Fruit fly (Drosophila melanogaster) whole organism, embryonic: ENCODE measurements around the gene CG34434.

Source experiments
- Abd-B ChIP-seq: fragments of 200-800 bp; sonication (Bioruptor generic); optimal IDR thresholded peaks from 2 replicates; lab custom pipeline; 2018; ENCODE audit warnings: missing biosample characterization, mild to moderate bottlenecking, missing genetic modification characterization, moderate library complexity
- Awh ChIP-seq: fragments of 200-800 bp; sonication (Bioruptor generic); IDR thresholded peaks from 2 replicates; pipeline ENCODE4, ENCODE4 v1.3.6; 2022; ENCODE audit warnings: missing biosample characterization, missing genetic modification characterization
- CG10267 ChIP-seq: fragments of 200-800 bp; sonication (Bioruptor generic); optimal IDR thresholded peaks from 2 replicates; lab custom pipeline; 2018; ENCODE audit warnings: missing biosample characterization, mild to moderate bottlenecking, missing genetic modification characterization, moderate library complexity
- CG11696 ChIP-seq: fragments of 200-800 bp; sonication (Bioruptor generic); IDR thresholded peaks from 2 replicates; pipeline ENCODE4 v1.3.6; 2022; ENCODE audit warnings: missing biosample characterization, missing genetic modification characterization
- CG12236 ChIP-seq: fragments of 200-800 bp; sonication (Bioruptor generic); optimal IDR thresholded peaks from 2 replicates; lab custom pipeline; 2016; ENCODE audit warnings: missing biosample characterization, missing genetic modification characterization
- CG1233 ChIP-seq: fragments of 200-800 bp; sonication (Bioruptor generic); optimal IDR thresholded peaks from 4 replicates; lab custom pipeline; 2018; ENCODE audit warnings: missing biosample characterization, mild to moderate bottlenecking, missing genetic modification characterization
- CG13624 ChIP-seq: fragments of 200-800 bp; sonication (Bioruptor generic); optimal IDR thresholded peaks from 2 replicates; lab custom pipeline; 2016; ENCODE audit warnings: missing biosample characterization, missing genetic modification characterization
- CG14014 ChIP-seq: fragments of 200-800 bp; sonication (Bioruptor generic); IDR thresholded peaks from 2 replicates; pipeline ENCODE4 v1.3.6; 2022; ENCODE audit warnings: missing biosample characterization, missing genetic modification characterization
- CG15514 ChIP-seq: fragments of 200-800 bp; sonication (Bioruptor generic); optimal IDR thresholded peaks from 3 replicates; lab custom pipeline; 2017; ENCODE audit warnings: missing biosample characterization, missing genetic modification characterization, mild to moderate bottlenecking, moderate library complexity, missing genetic modification reagents
- CG18262 ChIP-seq: fragments of 200-800 bp; optimal IDR thresholded peaks from 3 replicates; lab custom pipeline; 2019; ENCODE audit warnings: missing biosample characterization, mild to moderate bottlenecking, missing genetic modification characterization, moderate library complexity
- CG4328 ChIP-seq: fragments of 200-800 bp; sonication (Bioruptor generic); optimal IDR thresholded peaks from 3 replicates; lab custom pipeline; 2017; ENCODE audit warnings: missing biosample characterization, missing genetic modification reagents, missing genetic modification characterization
- CG4404 ChIP-seq: fragments of 200-800 bp; sonication (Bioruptor generic); IDR thresholded peaks from 2 replicates; pipeline ENCODE4 v1.3.6; 2022; ENCODE audit warnings: missing biosample characterization, missing genetic modification characterization
- CG6654 ChIP-seq: fragments of 200-800 bp; sonication (Bioruptor generic); optimal IDR thresholded peaks from 2 replicates; lab custom pipeline; 2017; ENCODE audit warnings: missing biosample characterization, mild to moderate bottlenecking, missing genetic modification characterization
- CG6683 ChIP-seq: fragments of 200-800 bp; sonication (Bioruptor generic); optimal IDR thresholded peaks from 2 replicates; lab custom pipeline; 2017; ENCODE audit warnings: missing biosample characterization, mild to moderate bottlenecking, missing genetic modification characterization, missing genetic modification reagents
- CG6854 ChIP-seq: fragments of 200-800 bp; sonication (Bioruptor generic); optimal IDR thresholded peaks from 3 replicates; lab custom pipeline; 2017; ENCODE audit warnings: missing biosample characterization, mild to moderate bottlenecking, missing genetic modification characterization
- CG7786 ChIP-seq: fragments of 200-800 bp; sonication (Bioruptor generic); optimal IDR thresholded peaks from 2 replicates; lab custom pipeline; 2016; ENCODE audit warnings: missing biosample characterization, missing genetic modification characterization
- CHES-1-like ChIP-seq: fragments of 200-800 bp; sonication (Bioruptor generic); optimal IDR thresholded peaks from 2 replicates; lab custom pipeline; 2016; ENCODE audit warnings: missing biosample characterization, missing genetic modification characterization
- CTCF ChIP-seq: fragments of 200-800 bp; sonication (Bioruptor generic); optimal IDR thresholded peaks from 2 replicates; lab custom pipeline; 2017; ENCODE audit warnings: missing biosample characterization, mild to moderate bottlenecking, missing genetic modification characterization, moderate library complexity
- CoRest ChIP-seq: fragments of 200-800 bp; sonication (Bioruptor generic); optimal IDR thresholded peaks from 3 replicates; lab custom pipeline; 2018; ENCODE audit warnings: missing biosample characterization, mild to moderate bottlenecking, missing genetic modification characterization, moderate library complexity
- D19A ChIP-seq: fragments of 200-800 bp; optimal IDR thresholded peaks from 3 replicates; lab custom pipeline; 2019; ENCODE audit warnings: missing biosample characterization, mild to moderate bottlenecking, missing genetic modification characterization, moderate library complexity
- Fer2 ChIP-seq: fragments of 200-800 bp; sonication (Bioruptor generic); optimal IDR thresholded peaks from 2 replicates; lab custom pipeline; 2018; ENCODE audit warnings: missing biosample characterization, mild to moderate bottlenecking, missing genetic modification characterization, moderate library complexity
- Hr39 ChIP-seq: fragments of >200 bp; optimal IDR thresholded peaks from 2 replicates; lab custom pipeline; 2017
- Oaz ChIP-seq: fragments of 200-800 bp; sonication (Bioruptor generic); IDR thresholded peaks from 2 replicates; pipeline ENCODE4 v1.3.6; 2022; ENCODE audit warnings: missing biosample characterization, missing genetic modification characterization
- Oli ChIP-seq: fragments of 200-800 bp; sonication (Bioruptor generic); optimal IDR thresholded peaks from 2 replicates; lab custom pipeline; 2018; ENCODE audit warnings: missing biosample characterization, mild to moderate bottlenecking, missing genetic modification characterization, moderate library complexity
- Spps ChIP-seq: fragments of 200-800 bp; sonication (Bioruptor generic); optimal IDR thresholded peaks from 2 replicates; lab custom pipeline; 2018; ENCODE audit warnings: missing biosample characterization, mild to moderate bottlenecking, missing genetic modification characterization
- Taf1 ChIP-seq: fragments of 200-800 bp; sonication (Bioruptor generic); IDR thresholded peaks from 2 replicates; pipeline ENCODE4 v1.3.6; 2022; ENCODE audit warnings: missing biosample characterization, missing genetic modification characterization
- Trl ChIP-seq, 3 experiments: fragments of >200 bp in 2 of 3; fragments of 200-800 bp in 1 of 3; sonication (Bioruptor generic) in 1 of 3; optimal IDR thresholded peaks; 2 replicates in 1 of 3; 3 replicates in 2 of 3; lab custom pipeline; 2016 to 2017; ENCODE audit warnings: missing biosample characterization in 1 of 3, missing genetic modification characterization in 1 of 3
- Usf ChIP-seq: fragments of 200-800 bp; sonication (Bioruptor generic); optimal IDR thresholded peaks from 2 replicates; lab custom pipeline; 2017; ENCODE audit warnings: missing genotype, missing biosample characterization, missing genetic modification characterization
- chn ChIP-seq: fragments of 200-800 bp; sonication (Bioruptor generic); optimal IDR thresholded peaks from 2 replicates; lab custom pipeline; 2016; ENCODE audit warnings: missing biosample characterization, missing genetic modification characterization
- ci ChIP-seq: fragments of 200-800 bp; sonication (Bioruptor generic); IDR thresholded peaks from 3 replicates; pipeline ENCODE4 v1.3.6; 2022; ENCODE audit warnings: missing biosample characterization, missing genetic modification characterization
- crc ChIP-seq: fragments of 200-800 bp; sonication (Bioruptor generic); optimal IDR thresholded peaks from 2 replicates; lab custom pipeline; 2016; ENCODE audit warnings: missing biosample characterization, missing genetic modification characterization
- crol ChIP-seq: fragments of 200-800 bp; sonication (Bioruptor generic); IDR thresholded peaks from 2 replicates; pipeline ENCODE4 v1.3.6; 2022; ENCODE audit warnings: missing biosample characterization, missing genetic modification characterization
- fd3F ChIP-seq: fragments of 200-800 bp; sonication (Bioruptor generic); optimal IDR thresholded peaks from 2 replicates; lab custom pipeline; 2018; ENCODE audit warnings: missing biosample characterization, mild to moderate bottlenecking, missing genetic modification characterization, moderate library complexity
- fu2 ChIP-seq: fragments of 200-800 bp; sonication (Bioruptor generic); optimal IDR thresholded peaks from 2 replicates; lab custom pipeline; 2016; ENCODE audit warnings: missing biosample characterization, missing genetic modification characterization
- gcm ChIP-seq: fragments of 200-800 bp; sonication (Bioruptor generic); optimal IDR thresholded peaks from 2 replicates; lab custom pipeline; 2019; ENCODE audit warnings: missing biosample characterization, mild to moderate bottlenecking, missing genetic modification characterization, moderate library complexity
- ham ChIP-seq: fragments of 200-800 bp; sonication (Bioruptor generic); IDR thresholded peaks from 2 replicates; pipeline ENCODE4 v1.3.6; 2022; ENCODE audit warnings: missing biosample characterization, missing genetic modification characterization
- ind ChIP-seq: fragments of 200-800 bp; sonication (Bioruptor generic); optimal IDR thresholded peaks from 3 replicates; lab custom pipeline; 2016; ENCODE audit warnings: missing biosample characterization, missing genetic modification characterization
- ken ChIP-seq: fragments of 200-800 bp; sonication (Bioruptor generic); IDR thresholded peaks from 3 replicates; pipeline ENCODE4 v1.3.6; 2022; ENCODE audit warnings: missing biosample characterization, missing genetic modification characterization
- lbe ChIP-seq: fragments of 200-800 bp; sonication (Bioruptor generic); optimal IDR thresholded peaks from 2 replicates; lab custom pipeline; 2016; ENCODE audit warnings: missing biosample characterization, mild to moderate bottlenecking, missing genetic modification characterization
- pan ChIP-seq, 4 experiments: fragments of >200 bp in 3 of 4; fragments of 200-800 bp in 1 of 4; sonication (Bioruptor generic) in 1 of 4; optimal IDR thresholded peaks in 3 of 4; IDR thresholded peaks in 1 of 4; 2 replicates each; pipeline versions ENCODE4 v1.3.6 to Lab custom; 2017 to 2022; ENCODE audit warnings: missing biosample characterization in 2 of 4, missing genetic modification characterization in 2 of 4, mixed read lengths in 1 of 4
- rib ChIP-seq: fragments of 200-800 bp; sonication (Bioruptor generic); IDR thresholded peaks from 2 replicates; pipeline ENCODE4 v1.3.6; 2022; ENCODE audit warnings: missing biosample characterization, missing genetic modification characterization
- salm ChIP-seq: fragments of 200-800 bp; sonication (Bioruptor generic); optimal IDR thresholded peaks from 2 replicates; lab custom pipeline; 2018; ENCODE audit warnings: missing biosample characterization, mild to moderate bottlenecking, missing genetic modification characterization
- schlank ChIP-seq: fragments of 200-800 bp; sonication (Bioruptor generic); optimal IDR thresholded peaks from 2 replicates; lab custom pipeline; 2018; ENCODE audit warnings: missing biosample characterization, mild to moderate bottlenecking, missing genetic modification characterization
- shn ChIP-seq: fragments of 200-800 bp; sonication (Bioruptor generic); optimal IDR thresholded peaks from 3 replicates; lab custom pipeline; 2016; ENCODE audit warnings: missing biosample characterization, missing genetic modification characterization
- sisA ChIP-seq: fragments of 200-800 bp; sonication (Bioruptor generic); IDR thresholded peaks from 2 replicates; pipeline ENCODE4 v1.3.6; 2022; ENCODE audit warnings: missing biosample characterization, missing genetic modification characterization
- ssp ChIP-seq: fragments of 200-800 bp; sonication (Bioruptor generic); IDR thresholded peaks from 2 replicates; pipeline ENCODE4 v1.3.6; 2022; ENCODE audit warnings: missing biosample characterization, missing genetic modification characterization
- sug ChIP-seq: fragments of 200-800 bp; optimal IDR thresholded peaks from 2 replicates; lab custom pipeline; 2019; ENCODE audit warnings: missing biosample characterization, mild to moderate bottlenecking, missing genetic modification characterization, moderate library complexity
- wdn ChIP-seq: fragments of 200-800 bp; sonication (Bioruptor generic); IDR thresholded peaks from 2 replicates; pipeline ENCODE4 v1.3.6; 2022; ENCODE audit warnings: missing biosample characterization, missing genetic modification characterization
- zen ChIP-seq: fragments of 200-800 bp; sonication (Bioruptor generic); optimal IDR thresholded peaks from 3 replicates; lab custom pipeline; 2018; ENCODE audit warnings: missing biosample characterization, mild to moderate bottlenecking, missing genetic modification characterization, moderate library complexity
- zf30C ChIP-seq: fragments of 200-800 bp; sonication (Bioruptor generic); optimal IDR thresholded peaks from 3 replicates; lab custom pipeline; 2018; ENCODE audit warnings: missing biosample characterization, mild to moderate bottlenecking, missing genetic modification characterization
- zfh1 ChIP-seq: fragments of 200-800 bp; sonication (Bioruptor generic); IDR thresholded peaks from 3 replicates; pipeline ENCODE4 v1.3.6; 2022; ENCODE audit warnings: missing biosample characterization, missing genetic modification characterization

CG34434 gene

DNA sequence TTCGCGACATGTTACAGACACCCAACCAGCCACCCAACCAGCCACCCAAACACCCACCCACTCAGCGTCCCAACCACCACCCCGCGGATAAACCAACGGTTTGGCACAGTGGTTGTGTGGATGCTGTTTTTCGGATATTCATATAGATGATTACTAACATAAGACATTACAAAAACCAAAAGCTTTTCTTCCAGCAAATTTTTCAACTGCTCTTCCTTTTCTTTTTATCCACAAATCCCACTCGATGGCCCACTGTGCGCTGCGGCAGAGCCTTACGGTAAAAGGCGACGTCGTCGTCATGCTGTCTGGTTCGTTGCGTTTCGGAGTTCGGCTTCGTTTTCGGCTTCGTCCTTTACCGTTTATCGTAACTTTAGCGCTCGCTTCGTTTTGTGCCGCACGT is 22.4 kb upstream of the CG34434 start (continued):
- TF ChIP-seq Oli (tag; lab: Kevin White, UChicago): peak; percentile 52
- peak; percentile 43 for TF ChIP-seq chn
- TF ChIP-seq ham: 0 out of 2 replicates have a peak, but pooled peaks have one; percentile 14
- TF ChIP-seq fd3F (GFP tag; lab: Kevin White, UChicago): peak; percentile 32
- TF ChIP-seq Fer2 (tag; lab: Kevin White, UChicago): peak; percentile 39
- TF ChIP-seq CG10267 (tag; lab: Kevin White, UChicago): peak; percentile 8
- TF ChIP-seq CG13624: no peak
- no peak for TF ChIP-seq CG12236 (GFP tag; lab: Kevin White, UChicago)
- TF ChIP-seq Spps (tag; lab: Kevin White, UChicago): peak; percentile 11
- no peak for TF ChIP-seq lbe (GFP tag; lab: Kevin White, UChicago)
- no peak for TF ChIP-seq Hr39 (lab: Kevin White, UChicago)
- peak; percentile 35 for TF ChIP-seq schlank (tag; lab: Kevin White, UChicago)
- peak; percentile 13 for TF ChIP-seq shn (GFP tag; lab: Kevin White, UChicago)
- TF ChIP-seq CG4328 (GFP tag; lab: Kevin White, UChicago): no peak
- TF ChIP-seq crol (GFP tag; lab: Robert Waterston, UW): peak; percentile 55
- TF ChIP-seq Abd-B: no peak
- no peak for TF ChIP-seq wdn
- TF ChIP-seq Trl (optimal IDR thresholded peaks at IDR 0.05; lab: Kevin White, UChicago): no peak
- TF ChIP-seq Trl (GFP tag; optimal IDR thresholded peaks at IDR 0.05; lab: Kevin White, UChicago): peak; percentile 54
- TF ChIP-seq Taf1 (GFP tag; lab: Robert Waterston, UW): peak; percentile 37; the same call in 1 of the 2 replicates
- no peak for TF ChIP-seq zen
- TF ChIP-seq CG11696 (GFP tag; lab: Robert Waterston, UW): 0 out of 2 replicates have a peak, but pooled peaks have one; percentile 16
- peak; percentile 43 for TF ChIP-seq sug (tag; lab: Kevin White, UChicago)
- TF ChIP-seq crc (GFP tag; lab: Kevin White, UChicago): no peak
- TF ChIP-seq CG6854: peak; percentile 61
- no peak for TF ChIP-seq zf30C (GFP tag; lab: Kevin White, UChicago)
- TF ChIP-seq ind: peak; percentile 50
- peak; percentile 67 for TF ChIP-seq Awh (GFP tag; lab: Robert Waterston, UW)
- no peak for TF ChIP-seq CTCF (GFP tag; lab: Kevin White, UChicago)
- peak; percentile 35; the same call in 1 of the 2 replicates for TF ChIP-seq CG4404 (GFP tag; lab: Robert Waterston, UW)
- peak; percentile 40 for TF ChIP-seq CG6654 (GFP tag; lab: Kevin White, UChicago)
- TF ChIP-seq D19A: peak; percentile 9
- peak; percentile 61 for TF ChIP-seq sisA (GFP tag; lab: Robert Waterston, UW)
- 0 out of 2 replicates have a peak, but pooled peaks have one; percentile 19 for TF ChIP-seq Oaz (GFP tag; lab: Robert Waterston, UW)
- TF ChIP-seq ssp: 0 out of 2 replicates have a peak, but pooled peaks have one; percentile 18
- TF ChIP-seq CG6683 (GFP tag; lab: Kevin White, UChicago): peak; percentile 32
- TF ChIP-seq gcm (GFP tag; lab: Kevin White, UChicago): no peak
- TF ChIP-seq zfh1 (GFP tag; lab: Robert Waterston, UW): peak; percentile 65
- peak; percentile 84; the same call in 2 of the 3 replicates for TF ChIP-seq ci (GFP tag; lab: Robert Waterston, UW)
- TF ChIP-seq salm (tag; lab: Kevin White, UChicago): peak; percentile 12
- peak; percentile 25 for TF ChIP-seq CHES-1-like (GFP tag; lab: Kevin White, UChicago)
- peak; percentile 28 for TF ChIP-seq CG18262 (tag; lab: Kevin White, UChicago)
- no peak for TF ChIP-seq fu2 (GFP tag; lab: Kevin White, UChicago)
- TF ChIP-seq CG14014: peak; percentile 82
- TF ChIP-seq CG1233 (GFP tag; lab: Kevin White, UChicago): no peak
- TF ChIP-seq rib (GFP tag; lab: Robert Waterston, UW): peak; percentile 61; the same call in 1 of the 2 replicates
- TF ChIP-seq pan (optimal IDR thresholded peaks at IDR 0.05; lab: Kevin White, UChicago): no peak
- TF ChIP-seq pan (GFP tag; optimal IDR thresholded peaks at IDR 0.05 in 1 of 2, IDR thresholded peaks at IDR 0.05 in 1 of 2): peak in 1 of 2 experiments; percentile 69
- peak; percentile 49 for TF ChIP-seq CG15514 (GFP tag; lab: Kevin White, UChicago)
- TF ChIP-seq Usf: no peak
- TF ChIP-seq CoRest (tag; lab: Kevin White, UChicago): peak; percentile 45
- peak; percentile 61 for TF ChIP-seq CG7786 (GFP tag; lab: Kevin White, UChicago)
- TF ChIP-seq ken: peak; percentile 49; the same call in 2 of the 3 replicates
